Comparison of ENCODE assay signal across 1 fruit fly cellular context in the genomic region with DNA sequence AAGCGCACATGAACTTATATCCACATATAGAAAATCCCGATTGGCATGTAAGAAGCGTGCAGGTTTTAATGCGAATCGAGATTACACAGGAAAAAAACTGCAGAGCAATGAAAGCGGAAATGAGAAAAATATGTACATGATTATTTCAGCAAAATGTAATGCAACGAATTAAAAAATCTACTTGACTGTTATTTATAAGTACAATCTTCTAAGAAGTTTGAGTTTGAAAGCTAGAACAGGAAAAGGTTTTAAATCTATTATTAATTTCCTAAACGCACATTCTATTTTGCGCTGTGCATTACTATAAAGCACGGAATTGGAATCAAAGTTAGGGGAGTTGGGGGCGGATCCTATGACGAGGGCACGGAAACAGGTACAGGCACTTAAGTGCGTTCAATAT.
TF ChIP-seq lines count a peak whose summit lies in the region.

No protein-coding gene starts in this region.

TF ChIP-seq in whole organism, embryonic, 481 proteins besides CTCF, POLR2A, EP300 and RAD21 (continued from another document):
- TF ChIP-seq CG34422 (GFP tag; IDR thresholded peaks at IDR 0.05; lab: Robert Waterston, UW) (no peak), bcd (GFP tag; optimal IDR thresholded peaks at IDR 0.05; lab: Kevin White, UChicago) (peak; percentile 4), nerfin-2 (GFP tag; IDR thresholded peaks at IDR 0.05; lab: Robert Waterston, UW; ENCODE audit: partially characterized antibody) (no peak), psq (GFP tag; optimal IDR thresholded peaks at IDR 0.05; lab: Kevin White, UChicago) (no peak), lov (optimal IDR thresholded peaks at IDR 0.05; lab: Kevin White, UChicago) (no peak), lov (GFP tag; IDR thresholded peaks at IDR 0.05; lab: Robert Waterston, UW) (no peak), CG4820 (GFP tag; optimal IDR thresholded peaks at IDR 0.05; lab: Kevin White, UChicago) (no peak), CG11456 (GFP tag; IDR thresholded peaks at IDR 0.05; lab: Robert Waterston, UW) (no peak), CG1024 (GFP tag; IDR thresholded peaks at IDR 0.05; lab: Robert Waterston, UW) (no peak), ara (GFP tag; IDR thresholded peaks at IDR 0.05; lab: Robert Waterston, UW) (0 out of 2 replicates have a peak, but pooled peaks have one; percentile 10), Doc2 (GFP tag; IDR thresholded peaks at IDR 0.05; lab: Robert Waterston, UW) (no peak), CG8281 (tag; optimal IDR thresholded peaks at IDR 0.05; lab: Kevin White, UChicago) (no peak), CG2199 (GFP tag; IDR thresholded peaks at IDR 0.05; lab: Robert Waterston, UW) (no peak), maf-S (GFP tag; optimal IDR thresholded peaks at IDR 0.05; lab: Kevin White, UChicago) (peak; percentile 34), pnt (GFP tag; optimal IDR thresholded peaks at IDR 0.05; lab: Kevin White, UChicago) (no peak), C15 (GFP tag; IDR thresholded peaks at IDR 0.05; lab: Robert Waterston, UW) (no peak), Lim3 (GFP tag; IDR thresholded peaks at IDR 0.05; lab: Robert Waterston, UW) (no peak)
